Worm (Caenorhabditis elegans): ENCODE measurements around the gene Y116F11B.8.

DNA sequence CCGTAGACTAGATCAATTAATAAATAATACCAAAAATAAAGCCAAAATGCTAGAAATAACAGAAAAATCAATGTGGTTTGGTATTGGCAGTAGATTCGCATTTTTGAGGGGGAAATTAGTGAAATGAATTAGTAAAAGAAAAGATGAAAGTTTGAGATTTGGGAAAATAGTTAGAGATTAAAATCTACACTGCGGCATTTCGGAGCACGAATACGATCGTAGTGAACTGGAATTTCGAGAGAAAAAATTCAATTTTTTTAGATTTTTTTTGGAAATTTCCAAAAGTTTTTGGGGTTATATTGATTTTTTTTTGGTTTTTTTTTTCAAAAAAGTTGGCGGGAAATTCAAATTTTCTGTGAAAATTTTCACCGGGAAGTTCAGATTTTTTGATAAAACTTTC lies 10.4 kb downstream of the Y116F11B.8 start, which contains the start of gene Y116F11B.9:
- TF ChIP-seq ztf-6 (GFP tag; IDR thresholded peaks at IDR 0.05) (no peak), fkh-3 (tag; optimal IDR thresholded peaks at IDR 0.05) (no peak), pha-4 (tag; optimal IDR thresholded peaks at IDR 0.05) (no peak), ceh-91 (GFP tag; IDR thresholded peaks at IDR 0.05) (no peak), aptf-2 (GFP tag; conservative IDR thresholded peaks at IDR 0.05) (no peak), F52B5.7 (tag; optimal IDR thresholded peaks at IDR 0.05) (no peak), xnd-1 (tag; optimal IDR thresholded peaks at IDR 0.05) (no peak), mxl-1 (tag; optimal IDR thresholded peaks at IDR 0.05) (no peak), zim-3 (tag; optimal IDR thresholded peaks at IDR 0.05) (no peak), snpc-3.4 (tag; optimal IDR thresholded peaks at IDR 0.05) (no peak), snpc-1.1 (tag; optimal IDR thresholded peaks at IDR 0.05; ENCODE audit: insufficient read depth) (no peak), lin-26 (GFP tag; IDR thresholded peaks at IDR 0.05) (no peak)
